Worm (Caenorhabditis elegans): ENCODE data around the gene lact-1.

DNA sequence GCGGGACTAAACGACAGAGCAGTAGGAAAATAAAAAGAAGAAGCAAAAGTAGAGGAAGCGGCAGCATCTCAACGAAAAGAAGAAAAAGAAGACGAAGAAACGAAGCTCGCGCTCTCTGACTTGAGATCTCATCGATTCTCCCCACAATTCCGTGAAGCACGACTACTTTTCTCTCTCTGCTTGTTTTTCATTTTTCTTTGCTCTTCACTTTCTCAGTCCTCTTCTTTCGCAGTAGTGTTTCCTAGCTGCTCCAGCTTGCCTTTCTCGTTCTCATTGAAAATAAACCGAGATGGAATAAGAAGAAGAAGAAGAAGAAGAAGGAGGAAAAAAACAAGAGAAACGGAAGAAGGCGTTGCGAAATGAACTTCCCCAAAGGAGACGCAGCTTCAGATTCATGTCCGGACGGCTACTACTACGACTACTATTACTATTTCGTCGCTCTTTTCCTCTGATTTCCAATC is 24.6 kb upstream of the lact-1 start:
- TF ChIP-seq ceh-36 (tag; optimal IDR thresholded peaks at IDR 0.05) (no peak), ama-1 (optimal IDR thresholded peaks at IDR 0.05) (no peak), ceh-13 (GFP tag; optimal IDR thresholded peaks at IDR 0.05) (no peak), F13C5.2 (tag; optimal IDR thresholded peaks at IDR 0.05) (no peak), hmbx-1 (tag; optimal IDR thresholded peaks at IDR 0.05) (no peak), pes-1 (GFP tag; IDR thresholded peaks at IDR 0.05) (no peak), tra-4 (tag; optimal IDR thresholded peaks at IDR 0.05) (no peak), scrt-1 (GFP tag; IDR thresholded peaks at IDR 0.05) (no peak), aly-1 (tag; optimal IDR thresholded peaks at IDR 0.05) (no peak), B0310.2 (tag; optimal IDR thresholded peaks at IDR 0.05) (no peak), tbx-11 (GFP tag; IDR thresholded peaks at IDR 0.05) (no peak), flt-1 (GFP tag; IDR thresholded peaks at IDR 0.05) (no peak)

Data from whole organism, early embryonic.